Fruit fly (Drosophila melanogaster): ENCODE measurements around the gene Rbp1.

DNA sequence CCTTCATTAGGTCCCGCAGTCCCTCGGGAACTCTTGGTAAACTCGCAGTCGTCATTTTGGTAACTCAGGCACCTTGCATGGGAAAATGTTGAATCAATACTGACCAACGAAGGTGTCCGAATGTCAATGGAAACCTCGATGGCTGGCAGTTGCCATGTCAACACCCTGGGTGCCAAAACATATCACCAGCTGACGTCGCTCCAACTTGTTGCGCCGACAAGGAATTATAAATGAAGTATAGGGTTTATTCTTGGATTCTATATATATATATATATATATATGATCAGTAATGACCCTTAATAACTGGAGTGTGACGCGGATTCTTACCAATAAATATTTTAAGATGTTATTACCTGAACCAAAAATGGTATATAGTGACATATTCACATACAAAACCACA is 19.7 kb downstream of the Rbp1 start, which contains the start of gene CG14692:
- TF ChIP-seq Gug (GFP tag; IDR thresholded peaks at IDR 0.05) (no peak), fd85E (GFP tag; optimal IDR thresholded peaks at IDR 0.05) (no peak), Eip78C (GFP tag) (no peak), CG7368 (GFP tag; optimal IDR thresholded peaks at IDR 0.05) (no peak), eg (GFP tag; IDR thresholded peaks at IDR 0.05) (no peak), CG11294 (GFP tag; IDR thresholded peaks at IDR 0.05) (no peak), CG10669 (GFP tag; optimal IDR thresholded peaks at IDR 0.05) (no peak), acj6 (GFP tag; optimal IDR thresholded peaks at IDR 0.05) (no peak), ss (GFP tag; optimal IDR thresholded peaks at IDR 0.05) (no peak), CG6854 (GFP tag; optimal IDR thresholded peaks at IDR 0.05) (no peak), achi (GFP tag; optimal IDR thresholded peaks at IDR 0.05) (no peak)

Measured in whole organism, prepupa.